Fruit fly (Drosophila melanogaster) whole organism, embryonic: ENCODE measurements around the gene Pdzd8.

Source experiments
- Atf3 ChIP-seq: fragments of 200-800 bp; sonication (Bioruptor generic); optimal IDR thresholded peaks from 3 replicates; lab custom pipeline; 2016; ENCODE audit warnings: missing biosample characterization, missing genetic modification characterization
- Atf6 ChIP-seq: fragments of 200-800 bp; sonication (Bioruptor generic); IDR thresholded peaks from 2 replicates; pipeline ENCODE4 v1.3.6; 2022; ENCODE audit warnings: missing biosample characterization, missing genetic modification characterization
- Bteb2 ChIP-seq: fragments of 200-800 bp; sonication (Bioruptor generic); optimal IDR thresholded peaks from 2 replicates; lab custom pipeline; 2016; ENCODE audit warnings: missing biosample characterization, missing genetic modification characterization
- CG11504 ChIP-seq: fragments of 200-800 bp; sonication (Bioruptor generic); optimal IDR thresholded peaks from 3 replicates; lab custom pipeline; 2019; ENCODE audit warnings: missing biosample characterization, mild to moderate bottlenecking, missing genetic modification characterization, moderate library complexity
- CG12155 ChIP-seq: fragments of 200-800 bp; sonication (Bioruptor generic); optimal IDR thresholded peaks from 3 replicates; lab custom pipeline; 2016; ENCODE audit warnings: missing biosample characterization, missing genetic modification characterization
- CG1233 ChIP-seq: fragments of 200-800 bp; sonication (Bioruptor generic); optimal IDR thresholded peaks from 4 replicates; lab custom pipeline; 2018; ENCODE audit warnings: missing biosample characterization, mild to moderate bottlenecking, missing genetic modification characterization
- CG13123 ChIP-seq: fragments of 200-800 bp; sonication (Bioruptor generic); optimal IDR thresholded peaks from 2 replicates; lab custom pipeline; 2016; ENCODE audit warnings: missing biosample characterization, missing genetic modification characterization
- CG17612 ChIP-seq: fragments of 200-800 bp; sonication (Bioruptor generic); IDR thresholded peaks from 2 replicates; pipeline ENCODE4 v1.3.6; 2022; ENCODE audit warnings: missing biosample characterization, missing genetic modification characterization
- CG17802 ChIP-seq: fragments of 200-800 bp; sonication (Bioruptor generic); optimal IDR thresholded peaks from 2 replicates; lab custom pipeline; 2018; ENCODE audit warnings: missing biosample characterization, mild to moderate bottlenecking, missing genetic modification characterization, moderate library complexity
- CG1792 ChIP-seq: fragments of 200-800 bp; sonication (Bioruptor generic); optimal IDR thresholded peaks from 2 replicates; lab custom pipeline; 2016; ENCODE audit warnings: missing biosample characterization, missing genetic modification characterization
- CG2120 ChIP-seq: fragments of 200-800 bp; sonication (Bioruptor generic); optimal IDR thresholded peaks from 3 replicates; lab custom pipeline; 2016; ENCODE audit warnings: missing biosample characterization, missing genetic modification characterization
- CG2678 ChIP-seq: fragments of 200-800 bp; sonication (Bioruptor generic); optimal IDR thresholded peaks from 3 replicates; lab custom pipeline; 2019; ENCODE audit warnings: missing biosample characterization, mild to moderate bottlenecking, missing genetic modification characterization, moderate library complexity
- CG32767 ChIP-seq: fragments of 200-800 bp; sonication (Bioruptor generic); IDR thresholded peaks from 2 replicates; pipeline ENCODE4 v1.3.6; 2022; ENCODE audit warnings: missing biosample characterization, missing genetic modification characterization
- CG34376 ChIP-seq: fragments of 200-800 bp; sonication (Bioruptor generic); optimal IDR thresholded peaks from 2 replicates; lab custom pipeline; 2018; ENCODE audit warnings: missing biosample characterization, mild to moderate bottlenecking, missing genetic modification characterization
- CG34422 ChIP-seq: fragments of 200-800 bp; sonication (Bioruptor generic); IDR thresholded peaks from 3 replicates; pipeline ENCODE4 v1.3.6; 2022; ENCODE audit warnings: missing biosample characterization, missing genetic modification characterization
- CG3726 ChIP-seq: fragments of 200-800 bp; sonication (Bioruptor generic); IDR thresholded peaks from 3 replicates; pipeline ENCODE4, ENCODE4 v1.3.6; 2022; ENCODE audit warnings: missing biosample characterization, missing genetic modification characterization
- CG4424 ChIP-seq: fragments of 200-800 bp; sonication (Bioruptor generic); optimal IDR thresholded peaks from 3 replicates; lab custom pipeline; 2016; ENCODE audit warnings: missing biosample characterization, missing genetic modification characterization
- CG4617 ChIP-seq: fragments of 200-800 bp; sonication (Bioruptor generic); optimal IDR thresholded peaks from 3 replicates; lab custom pipeline; 2016; ENCODE audit warnings: missing biosample characterization, missing genetic modification characterization, borderline replicate concordance
- CG7357 ChIP-seq: fragments of 200-800 bp; sonication (Bioruptor generic); IDR thresholded peaks from 3 replicates; pipeline ENCODE4 v1.3.6; 2022; ENCODE audit warnings: missing biosample characterization, missing genetic modification characterization
- CG9215 ChIP-seq: fragments of 200-800 bp; sonication (Bioruptor generic); IDR thresholded peaks from 2 replicates; pipeline ENCODE4 v1.3.6; 2022; ENCODE audit warnings: missing biosample characterization, missing genetic modification characterization
- CG9437 ChIP-seq: fragments of 200-800 bp; sonication (Bioruptor generic); optimal IDR thresholded peaks from 2 replicates; lab custom pipeline; 2018; ENCODE audit warnings: missing biosample characterization, mild to moderate bottlenecking, missing genetic modification characterization
- CG9609 ChIP-seq: fragments of 200-800 bp; sonication (Bioruptor generic); optimal IDR thresholded peaks from 3 replicates; lab custom pipeline; 2016; ENCODE audit warnings: missing biosample characterization, missing genetic modification characterization
- CTCF ChIP-seq: fragments of 200-800 bp; sonication (Bioruptor generic); optimal IDR thresholded peaks from 2 replicates; lab custom pipeline; 2017; ENCODE audit warnings: missing biosample characterization, mild to moderate bottlenecking, missing genetic modification characterization, moderate library complexity
- Doc3 ChIP-seq: fragments of 200-800 bp; sonication (Bioruptor generic); IDR thresholded peaks from 3 replicates; pipeline ENCODE4 v1.3.6; 2022; ENCODE audit warnings: missing biosample characterization, missing genetic modification characterization; ENCODE audit not compliant: partially characterized antibody
- Dp ChIP-seq: fragments of 200-800 bp; sonication (Bioruptor generic); optimal IDR thresholded peaks from 2 replicates; lab custom pipeline; 2018; ENCODE audit warnings: missing biosample characterization, mild to moderate bottlenecking, missing genetic modification characterization, moderate library complexity
- Fer1 ChIP-seq: fragments of 200-800 bp; sonication (Bioruptor generic); optimal IDR thresholded peaks from 2 replicates; lab custom pipeline; 2017; ENCODE audit warnings: missing biosample characterization, mild to moderate bottlenecking, missing genetic modification characterization
- HLH4C ChIP-seq: fragments of 200-800 bp; sonication (Bioruptor generic); IDR thresholded peaks from 3 replicates; pipeline ENCODE4 v1.3.6; 2022; ENCODE audit warnings: missing biosample characterization, missing genetic modification characterization; ENCODE audit not compliant: partially characterized antibody
- NC2β ChIP-seq: fragments of 200-800 bp; sonication (Bioruptor generic); optimal IDR thresholded peaks from 2 replicates; lab custom pipeline; 2016; ENCODE audit warnings: missing biosample characterization, missing genetic modification characterization
- NK7.1 ChIP-seq: fragments of 200-800 bp; sonication (Bioruptor generic); optimal IDR thresholded peaks from 3 replicates; lab custom pipeline; 2016; ENCODE audit warnings: missing biosample characterization, missing genetic modification characterization
- NfI ChIP-seq: fragments of 200-800 bp; sonication (Bioruptor generic); optimal IDR thresholded peaks from 3 replicates; lab custom pipeline; 2018; ENCODE audit warnings: missing biosample characterization, mild to moderate bottlenecking, missing genetic modification characterization, moderate library complexity
- Optix ChIP-seq: fragments of 200-800 bp; sonication (Bioruptor generic); IDR thresholded peaks from 3 replicates; pipeline ENCODE4 v1.3.6; 2022; ENCODE audit warnings: missing biosample characterization, missing genetic modification characterization
- Side ChIP-seq: fragments of 200-800 bp; sonication (Bioruptor generic); optimal IDR thresholded peaks from 2 replicates; lab custom pipeline; 2016; ENCODE audit warnings: missing biosample characterization, missing genetic modification characterization
- Spps ChIP-seq: fragments of 200-800 bp; sonication (Bioruptor generic); optimal IDR thresholded peaks from 2 replicates; lab custom pipeline; 2018; ENCODE audit warnings: missing biosample characterization, mild to moderate bottlenecking, missing genetic modification characterization
- Usf ChIP-seq: fragments of 200-800 bp; sonication (Bioruptor generic); optimal IDR thresholded peaks from 2 replicates; lab custom pipeline; 2017; ENCODE audit warnings: missing genotype, missing biosample characterization, missing genetic modification characterization
- abd-A ChIP-seq: fragments of 200-800 bp; sonication (Bioruptor generic); optimal IDR thresholded peaks from 3 replicates; lab custom pipeline; 2019; ENCODE audit warnings: missing biosample characterization, mild to moderate bottlenecking, missing genetic modification characterization, moderate library complexity
- ac ChIP-seq: fragments of 200-800 bp; sonication (Bioruptor generic); optimal IDR thresholded peaks from 3 replicates; lab custom pipeline; 2017; ENCODE audit warnings: missing biosample characterization, mild to moderate bottlenecking, missing genetic modification characterization
- al ChIP-seq: fragments of 200-800 bp; sonication (Bioruptor generic); IDR thresholded peaks from 2 replicates; pipeline ENCODE4 v1.3.6; 2022; ENCODE audit warnings: missing biosample characterization, missing genetic modification characterization
- ara ChIP-seq: fragments of 200-800 bp; sonication (Bioruptor generic); IDR thresholded peaks from 2 replicates; pipeline ENCODE4 v1.3.6; 2022; ENCODE audit warnings: missing biosample characterization, missing genetic modification characterization
- bcd ChIP-seq: fragments of 200-800 bp; sonication (Bioruptor generic); optimal IDR thresholded peaks from 2 replicates; lab custom pipeline; 2017; ENCODE audit warnings: missing biosample characterization, mild to moderate bottlenecking, missing genetic modification characterization
- cas ChIP-seq: fragments of 200-800 bp; sonication (Bioruptor generic); IDR thresholded peaks from 2 replicates; pipeline ENCODE4 v1.3.6; 2022; ENCODE audit warnings: missing biosample characterization, missing genetic modification characterization
- caup ChIP-seq: fragments of 200-800 bp; sonication (Bioruptor generic); optimal IDR thresholded peaks from 3 replicates; lab custom pipeline; 2017; ENCODE audit warnings: missing biosample characterization, mild to moderate bottlenecking, missing genetic modification characterization, moderate library complexity; ENCODE audit not compliant: severe bottlenecking
- corto ChIP-seq: fragments of 200-800 bp; sonication (Bioruptor generic); optimal IDR thresholded peaks from 2 replicates; lab custom pipeline; 2016; ENCODE audit warnings: missing biosample characterization, mild to moderate bottlenecking, missing genetic modification characterization, moderate library complexity
- dpn ChIP-seq, 2 experiments: fragments of 200-800 bp; sonication (Bioruptor generic); optimal IDR thresholded peaks; 3 replicates each; lab custom pipeline; 2016; ENCODE audit warnings: missing biosample characterization in 2 of 2, missing genetic modification characterization in 2 of 2
- h ChIP-seq: fragments of >200 bp; optimal IDR thresholded peaks from 2 replicates; lab custom pipeline; 2017
- lmd ChIP-seq: fragments of 200-800 bp; sonication (Bioruptor generic); IDR thresholded peaks from 2 replicates; pipeline ENCODE4 v1.3.6; 2022; ENCODE audit warnings: missing biosample characterization, missing genetic modification characterization
- mirr ChIP-seq: fragments of 200-800 bp; sonication (Bioruptor generic); optimal IDR thresholded peaks from 3 replicates; lab custom pipeline; 2018; ENCODE audit warnings: missing biosample characterization, mild to moderate bottlenecking, missing genetic modification characterization
- nmo ChIP-seq: fragments of 200-800 bp; sonication (Bioruptor generic); optimal IDR thresholded peaks from 2 replicates; lab custom pipeline; 2018; ENCODE audit warnings: missing biosample characterization, mild to moderate bottlenecking, missing genetic modification characterization, moderate library complexity
- onecut ChIP-seq: fragments of 200-800 bp; sonication (Bioruptor generic); IDR thresholded peaks from 2 replicates; pipeline ENCODE4 v1.3.6; 2022; ENCODE audit warnings: missing biosample characterization, missing genetic modification characterization
- pan ChIP-seq, 4 experiments: fragments of >200 bp in 3 of 4; fragments of 200-800 bp in 1 of 4; sonication (Bioruptor generic) in 1 of 4; optimal IDR thresholded peaks in 3 of 4; IDR thresholded peaks in 1 of 4; 2 replicates each; pipeline versions ENCODE4 v1.3.6 to Lab custom; 2017 to 2022; ENCODE audit warnings: missing biosample characterization in 2 of 4, missing genetic modification characterization in 2 of 4, mixed read lengths in 1 of 4
- sima ChIP-seq: fragments of 200-800 bp; sonication (Bioruptor generic); optimal IDR thresholded peaks from 2 replicates; lab custom pipeline; 2016; ENCODE audit warnings: missing biosample characterization, missing genetic modification characterization
- ssp ChIP-seq: fragments of 200-800 bp; sonication (Bioruptor generic); IDR thresholded peaks from 2 replicates; pipeline ENCODE4 v1.3.6; 2022; ENCODE audit warnings: missing biosample characterization, missing genetic modification characterization
- stc ChIP-seq: fragments of 200-800 bp; sonication (Bioruptor generic); IDR thresholded peaks from 2 replicates; pipeline ENCODE4 v1.3.6; 2022; ENCODE audit warnings: missing biosample characterization, missing genetic modification characterization

Pdzd8 gene

dm6 chrX:11886976-11887375 lies 43.7 kb downstream of the Pdzd8 start, which contains the start of the genes CG10353 and SelG (continued):
- TF ChIP-seq CG11504 (peak; percentile 48), CG17612 (no peak), CG9215 (GFP tag; lab: Robert Waterston, UW) (0 out of 2 replicates have a peak, but pooled peaks have one; percentile 14), CG32767 (GFP tag; lab: Robert Waterston, UW) (no peak), Usf (GFP tag; lab: Kevin White, UChicago) (no peak), nmo (peak; percentile 39), Dp (GFP tag; lab: Kevin White, UChicago) (peak; percentile 46), Doc3 (GFP tag; lab: Robert Waterston, UW) (peak; percentile 74; the same call in 2 of the 3 replicates), al (GFP tag; lab: Robert Waterston, UW) (no peak), Spps (no peak), Side (GFP tag; lab: Kevin White, UChicago) (peak; percentile 29), CG1792 (GFP tag; lab: Kevin White, UChicago) (peak; percentile 24), lmd (GFP tag; lab: Robert Waterston, UW) (no peak), Atf3 (no peak), CG9437 (GFP tag; lab: Kevin White, UChicago) (no peak), h (lab: Kevin White, UChicago) (no peak), stc (GFP tag; lab: Robert Waterston, UW) (no peak), CG13123 (GFP tag; lab: Kevin White, UChicago) (no peak), ara (GFP tag; lab: Robert Waterston, UW) (no peak), sima (GFP tag; lab: Kevin White, UChicago) (no peak), Bteb2 (peak; percentile 41), dpn (GFP tag; optimal IDR thresholded peaks at IDR 0.05; lab: Kevin White, UChicago) (peak; percentile 32 to 76), CG9609 (GFP tag; lab: Kevin White, UChicago) (peak; percentile 28), Atf6 (no peak; the same call in 1 of the 2 replicates), CTCF (GFP tag; lab: Kevin White, UChicago) (peak; percentile 11), NfI (GFP tag; lab: Kevin White, UChicago) (peak; percentile 26), CG3726 (GFP tag; lab: Robert Waterston, UW) (no peak), abd-A (tag; lab: Kevin White, UChicago) (no peak), NC2β (GFP tag; lab: Kevin White, UChicago) (peak; percentile 62), CG4617 (peak; percentile 71), corto (GFP tag; lab: Kevin White, UChicago) (no peak), HLH4C (GFP tag; lab: Robert Waterston, UW) (peak; percentile 70), CG17802 (tag; lab: Kevin White, UChicago) (no peak), CG34376 (GFP tag; lab: Kevin White, UChicago) (peak; percentile 44), bcd (peak; percentile 26), CG2120 (GFP tag; lab: Kevin White, UChicago) (peak; percentile 75), CG1233 (GFP tag; lab: Kevin White, UChicago) (no peak), onecut (no peak), cas (GFP tag; lab: Robert Waterston, UW) (no peak), CG34422 (GFP tag; lab: Robert Waterston, UW) (no peak), Fer1 (peak; percentile 44), CG12155 (GFP tag; lab: Kevin White, UChicago) (peak; percentile 33), pan (optimal IDR thresholded peaks at IDR 0.05; lab: Kevin White, UChicago) (no peak), pan (GFP tag; optimal IDR thresholded peaks at IDR 0.05 in 1 of 2, IDR thresholded peaks at IDR 0.05 in 1 of 2) (peak in 1 of 2 experiments; percentile 21), ac (GFP tag; lab: Kevin White, UChicago) (no peak), NK7.1 (peak; percentile 27), CG4424 (GFP tag; lab: Kevin White, UChicago) (peak; percentile 27), caup (GFP tag; lab: Kevin White, UChicago) (peak; percentile 32), CG2678 (tag; lab: Kevin White, UChicago) (peak; percentile 13), ssp (GFP tag; lab: Robert Waterston, UW) (no peak), CG7357 (GFP tag; lab: Robert Waterston, UW) (no peak), Optix (GFP tag; lab: Robert Waterston, UW) (no peak), mirr (GFP tag; lab: Kevin White, UChicago) (peak; percentile 59)
